Worm (Caenorhabditis elegans): ENCODE data around the gene chts-1.

ce11 chrX:7519569-7519968 is at the start of gene chts-1:
- TF ChIP-seq F10B5.3 (tag; optimal IDR thresholded peaks at IDR 0.05) (no peak), lim-7 (GFP tag; IDR thresholded peaks at IDR 0.05) (no peak), fos-1 (tag; optimal IDR thresholded peaks at IDR 0.05) (no peak)

Data from whole organism, L4 larva.